Worm (Caenorhabditis elegans): Measurements from ENCODE around the gene F14F9.4.

ce11 chrV:5110684-5111083 is 21.9 kb upstream of the F14F9.4 start, which contains the start of gene ugt-63:
- TF ChIP-seq T22C8.4 (GFP tag; IDR thresholded peaks at IDR 0.05) (no peak), ref-1 (GFP tag; conservative IDR thresholded peaks at IDR 0.05) (no peak), ztf-29 (GFP tag; IDR thresholded peaks at IDR 0.05) (no peak)

Data from whole organism, midembryonic.